Comparison of ENCODE assay signal across 4 fruit fly cellular contexts in the genomic region with DNA sequence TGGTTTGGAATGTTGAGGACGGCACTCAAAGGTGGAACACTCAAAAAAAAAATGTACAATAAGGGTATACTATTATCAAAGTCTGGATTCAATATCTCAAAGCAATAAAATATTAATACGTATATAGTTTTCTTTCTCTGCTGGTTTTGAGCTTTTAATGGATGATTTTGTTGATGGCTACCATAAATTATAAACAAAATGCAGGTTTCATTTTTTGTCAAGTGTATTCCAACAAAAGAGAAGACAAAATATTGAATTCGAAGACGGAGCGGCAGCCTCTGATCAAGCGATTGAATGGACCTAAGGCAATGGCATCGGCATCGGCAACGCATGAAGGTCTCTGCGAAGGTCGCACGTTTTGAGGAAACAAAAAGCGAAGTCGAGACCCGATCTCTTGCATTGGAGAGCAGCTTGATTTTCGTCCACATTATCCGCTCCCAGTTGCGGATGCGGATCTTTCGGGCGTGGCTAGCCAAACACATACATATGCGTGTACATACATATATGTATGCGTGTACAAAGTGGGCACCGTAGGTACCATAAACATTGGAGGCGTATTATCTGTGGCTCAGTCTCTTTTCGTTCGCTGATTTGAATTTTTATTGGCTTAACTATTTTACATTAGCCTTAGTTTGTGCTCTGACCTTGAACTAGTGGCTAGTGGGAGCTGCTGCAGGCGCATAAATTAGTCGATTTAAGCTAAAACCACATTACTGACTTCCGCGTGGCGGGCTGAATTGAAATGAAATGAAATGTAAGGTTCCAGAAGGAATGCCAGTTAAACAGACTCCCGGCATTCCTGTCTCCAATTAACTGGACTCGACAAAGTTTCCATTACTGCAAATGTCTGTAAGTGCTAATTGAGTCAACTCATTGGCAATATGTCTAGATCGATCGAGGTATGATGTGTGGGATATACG.
TF ChIP-seq lines count a peak whose summit lies in the region.

No protein-coding gene starts in this region.

- no peak for TF ChIP-seq CTCF in whole organism, embryonic (GFP tag; optimal IDR thresholded peaks at IDR 0.05; lab: Kevin White, UChicago)

TF ChIP-seq in whole organism, embryonic, 481 proteins besides CTCF, POLR2A, EP300 and RAD21 (continues in another document):
- peak; percentile 20 for TF ChIP-seq fd96Cb (tag; optimal IDR thresholded peaks at IDR 0.05; lab: Kevin White, UChicago)
- no peak for TF ChIP-seq hth (optimal IDR thresholded peaks at IDR 0.05; lab: Kevin White, UChicago)
- TF ChIP-seq Fer1 (GFP tag; optimal IDR thresholded peaks at IDR 0.05; lab: Kevin White, UChicago): peak; percentile 55
- no peak for TF ChIP-seq Mes4 (GFP tag; optimal IDR thresholded peaks at IDR 0.05; lab: Kevin White, UChicago)
- peak; percentile 57 for TF ChIP-seq PHDP (tag; optimal IDR thresholded peaks at IDR 0.05; lab: Kevin White, UChicago)
- 0 out of 3 replicates have a peak, but pooled peaks have one; percentile 45 for TF ChIP-seq CG11695 (GFP tag; IDR thresholded peaks at IDR 0.05; lab: Robert Waterston, UW)
- peak; percentile 55; the same call in 3 of the 4 replicates for TF ChIP-seq chinmo (GFP tag; IDR thresholded peaks at IDR 0.05; lab: Robert Waterston, UW; ENCODE audit: partially characterized antibody)
- TF ChIP-seq CG12155 (GFP tag; optimal IDR thresholded peaks at IDR 0.05; lab: Kevin White, UChicago): peak; percentile 5
- peak; percentile 62; the same call in 1 of the 3 replicates for TF ChIP-seq ci (GFP tag; IDR thresholded peaks at IDR 0.05; lab: Robert Waterston, UW)
- peak; percentile 42 for TF ChIP-seq CG17385 (GFP tag; optimal IDR thresholded peaks at IDR 0.05; lab: Kevin White, UChicago)
- peak; percentile 79 for TF ChIP-seq dmrt99B (tag; optimal IDR thresholded peaks at IDR 0.05; lab: Kevin White, UChicago)
- peak; percentile 29 for TF ChIP-seq az2 (GFP tag; optimal IDR thresholded peaks at IDR 0.05; lab: Kevin White, UChicago)
- TF ChIP-seq Meics (GFP tag; optimal IDR thresholded peaks at IDR 0.05; lab: Kevin White, UChicago): peak; percentile 27
- TF ChIP-seq ind (GFP tag; optimal IDR thresholded peaks at IDR 0.05; lab: Kevin White, UChicago): peak; percentile 22
- peak; percentile 20 for TF ChIP-seq CG15601 (tag; optimal IDR thresholded peaks at IDR 0.05; lab: Kevin White, UChicago)
- 0 out of 2 replicates have a peak, but pooled peaks have one; percentile 20 for TF ChIP-seq Nf-YA (GFP tag; IDR thresholded peaks at IDR 0.05; lab: Robert Waterston, UW)
- peak; percentile 54 for TF ChIP-seq CG30403 (GFP tag; optimal IDR thresholded peaks at IDR 0.05; lab: Kevin White, UChicago)
- TF ChIP-seq oc (tag; optimal IDR thresholded peaks at IDR 0.05; lab: Kevin White, UChicago): peak; percentile 23

TF ChIP-seq in whole organism, prepupa, 60 proteins besides CTCF, POLR2A, EP300 and RAD21 (continues in another document):
- TF ChIP-seq CG31627 (GFP tag; optimal IDR thresholded peaks at IDR 0.05; lab: Kevin White, UChicago) (peak; percentile 28), CG6854 (GFP tag; optimal IDR thresholded peaks at IDR 0.05; lab: Kevin White, UChicago) (no peak), Ets96B (tag; optimal IDR thresholded peaks at IDR 0.05; lab: Kevin White, UChicago) (peak; percentile 85), Gug (GFP tag; IDR thresholded peaks at IDR 0.05; lab: Robert Waterston, UW) (no peak), ss (GFP tag; optimal IDR thresholded peaks at IDR 0.05; lab: Kevin White, UChicago) (peak; percentile 71 to 73), CG11902 (GFP tag; optimal IDR thresholded peaks at IDR 0.05; lab: Kevin White, UChicago) (peak; percentile 54), esn (GFP tag; optimal IDR thresholded peaks at IDR 0.05; lab: Kevin White, UChicago) (peak; percentile 51), CG8119 (GFP tag; IDR thresholded peaks at IDR 0.05; lab: Robert Waterston, UW) (no peak), achi (GFP tag; optimal IDR thresholded peaks at IDR 0.05; lab: Kevin White, UChicago) (peak; percentile 71), Hr39 (GFP tag; optimal IDR thresholded peaks at IDR 0.05; lab: Kevin White, UChicago) (peak; percentile 34), fd59A (GFP tag; optimal IDR thresholded peaks at IDR 0.05; lab: Kevin White, UChicago) (peak; percentile 73), CG16779 (tag; optimal IDR thresholded peaks at IDR 0.05; lab: Kevin White, UChicago) (peak; percentile 32), acj6 (GFP tag; optimal IDR thresholded peaks at IDR 0.05; lab: Kevin White, UChicago) (peak; percentile 65), CG11762 (GFP tag; optimal IDR thresholded peaks at IDR 0.05; lab: Kevin White, UChicago; ENCODE audit: insufficient read depth) (peak; percentile 58), Ets21C (GFP tag; optimal IDR thresholded peaks at IDR 0.05; lab: Kevin White, UChicago) (no peak), lz (GFP tag; optimal IDR thresholded peaks at IDR 0.05; lab: Kevin White, UChicago) (peak; percentile 32), Eip75B (GFP tag; optimal IDR thresholded peaks at IDR 0.05; lab: Kevin White, UChicago) (peak; percentile 82), pdm3 (GFP tag; optimal IDR thresholded peaks at IDR 0.05; lab: Kevin White, UChicago) (peak; percentile 71), CG1621 (tag; optimal IDR thresholded peaks at IDR 0.05; lab: Kevin White, UChicago) (peak; percentile 77), dac (GFP tag; optimal IDR thresholded peaks at IDR 0.05; lab: Kevin White, UChicago) (no peak), svp (GFP tag; lab: Kevin White, UChicago) (peak; percentile 83)

TF ChIP-seq in whole organism, pupa, 21 proteins besides CTCF, POLR2A, EP300 and RAD21:
- no peak for TF ChIP-seq CG12605 (GFP tag; IDR thresholded peaks at IDR 0.05; lab: Robert Waterston, UW)
- TF ChIP-seq CG34367 (tag; optimal IDR thresholded peaks at IDR 0.05; lab: Kevin White, UChicago): peak; percentile 80
- peak; percentile 82 for TF ChIP-seq CG9948 (tag; optimal IDR thresholded peaks at IDR 0.05; lab: Kevin White, UChicago)
- TF ChIP-seq Pif1A (GFP tag; optimal IDR thresholded peaks at IDR 0.05; lab: Kevin White, UChicago): peak; percentile 59
- peak; percentile 47 for TF ChIP-seq Pif1B (GFP tag; optimal IDR thresholded peaks at IDR 0.05; lab: Kevin White, UChicago)
- TF ChIP-seq gl (tag; optimal IDR thresholded peaks at IDR 0.05; lab: Kevin White, UChicago): peak; percentile 64
- no peak for TF ChIP-seq Ets98B (GFP tag; IDR thresholded peaks at IDR 0.05; lab: Robert Waterston, UW)
- TF ChIP-seq CG17806 (tag; optimal IDR thresholded peaks at IDR 0.05; lab: Kevin White, UChicago): peak; percentile 89
- no peak for TF ChIP-seq rn (GFP tag; IDR thresholded peaks at IDR 0.05; lab: Robert Waterston, UW)
- TF ChIP-seq CG14655 (GFP tag; optimal IDR thresholded peaks at IDR 0.05; lab: Kevin White, UChicago): peak; percentile 38
- peak; percentile 83 for TF ChIP-seq CG15710 (tag; optimal IDR thresholded peaks at IDR 0.05; lab: Kevin White, UChicago)
- peak; percentile 89 for TF ChIP-seq CG8159 (tag; optimal IDR thresholded peaks at IDR 0.05; lab: Kevin White, UChicago)
- peak; percentile 39 for TF ChIP-seq D1 (tag; optimal IDR thresholded peaks at IDR 0.05; lab: Kevin White, UChicago)
- TF ChIP-seq EcR (GFP tag; optimal IDR thresholded peaks at IDR 0.05; lab: Kevin White, UChicago): peak; percentile 81
- no peak for TF ChIP-seq CG32121 (GFP tag; IDR thresholded peaks at IDR 0.05; lab: Robert Waterston, UW)
- TF ChIP-seq CG4496 (GFP tag; IDR thresholded peaks at IDR 0.05; lab: Robert Waterston, UW): no peak
- TF ChIP-seq Snoo (tag; optimal IDR thresholded peaks at IDR 0.05; lab: Kevin White, UChicago): peak; percentile 54
- peak; percentile 52 for TF ChIP-seq CG13204 (GFP tag; optimal IDR thresholded peaks at IDR 0.05; lab: Kevin White, UChicago)
- no peak for TF ChIP-seq fd96Ca (GFP tag; IDR thresholded peaks at IDR 0.05; lab: Robert Waterston, UW)
- no peak for TF ChIP-seq CG10348 (GFP tag; IDR thresholded peaks at IDR 0.05; lab: Robert Waterston, UW)
- no peak for TF ChIP-seq CG8301 (tag; optimal IDR thresholded peaks at IDR 0.05; lab: Kevin White, UChicago)
TF ChIP-seq in whole organism, pupa: peak in this region for 13.

TF ChIP-seq in whole organism, wandering third instar larva, 38 proteins besides CTCF, POLR2A, EP300 and RAD21 (continues in another document):
- TF ChIP-seq Rel (GFP tag; optimal IDR thresholded peaks at IDR 0.05; lab: Kevin White, UChicago) (no peak), Rel (tag; optimal IDR thresholded peaks at IDR 0.05; lab: Kevin White, UChicago) (no peak), OdsH (GFP tag; optimal IDR thresholded peaks at IDR 0.05; lab: Kevin White, UChicago) (peak; percentile 53), sage (GFP tag; optimal IDR thresholded peaks at IDR 0.05; lab: Kevin White, UChicago) (peak; percentile 5), sv (GFP tag; optimal IDR thresholded peaks at IDR 0.05; lab: Kevin White, UChicago) (no peak), Dif (GFP tag; optimal IDR thresholded peaks at IDR 0.05; lab: Kevin White, UChicago; ENCODE audit: partially characterized antibody) (no peak), br (GFP tag; optimal IDR thresholded peaks at IDR 0.05; lab: Kevin White, UChicago) (peak; percentile 38), foxo (GFP tag; optimal IDR thresholded peaks at IDR 0.05; lab: Kevin White, UChicago) (peak in 1 of 2 experiments; percentile 59), Jra (GFP tag; optimal IDR thresholded peaks at IDR 0.05; lab: Kevin White, UChicago) (no peak), usp (GFP tag; optimal IDR thresholded peaks at IDR 0.05; lab: Kevin White, UChicago) (no peak), Dfd (GFP tag; optimal IDR thresholded peaks at IDR 0.05; lab: Kevin White, UChicago) (no peak), Mio (GFP tag; optimal IDR thresholded peaks at IDR 0.05; lab: Kevin White, UChicago) (no peak), rgr (GFP tag; optimal IDR thresholded peaks at IDR 0.05; lab: Kevin White, UChicago) (peak; percentile 60), h (GFP tag; optimal IDR thresholded peaks at IDR 0.05; lab: Kevin White, UChicago) (peak; percentile 72), jim (GFP tag; optimal IDR thresholded peaks at IDR 0.05; lab: Kevin White, UChicago) (no peak), lola (GFP tag; optimal IDR thresholded peaks at IDR 0.05; lab: Kevin White, UChicago) (no peak), GATAd (GFP tag; optimal IDR thresholded peaks at IDR 0.05; lab: Kevin White, UChicago) (no peak), Hr78 (GFP tag; optimal IDR thresholded peaks at IDR 0.05; lab: Kevin White, UChicago) (no peak), psq (GFP tag; optimal IDR thresholded peaks at IDR 0.05; lab: Kevin White, UChicago) (peak; percentile 51), brk (GFP tag; optimal IDR thresholded peaks at IDR 0.05; lab: Kevin White, UChicago) (peak; percentile 37), tai (GFP tag; optimal IDR thresholded peaks at IDR 0.05; lab: Kevin White, UChicago) (no peak), pan (optimal IDR thresholded peaks at IDR 0.05; lab: Kevin White, UChicago) (no peak), CrebA (GFP tag; optimal IDR thresholded peaks at IDR 0.05; lab: Kevin White, UChicago; ENCODE audit: borderline replicate concordance) (no peak), dmrt93B (GFP tag; optimal IDR thresholded peaks at IDR 0.05; lab: Kevin White, UChicago) (no peak), dsf (GFP tag; optimal IDR thresholded peaks at IDR 0.05; lab: Kevin White, UChicago; ENCODE audit: borderline replicate concordance) (no peak), CG32264 (GFP tag; optimal IDR thresholded peaks at IDR 0.05; lab: Kevin White, UChicago) (no peak)
